Worm (Caenorhabditis elegans) whole organism, early embryonic: ENCODE measurements around the gene vha-12.
"Not testable (repeated sequence)": the region's sequence is repeated elsewhere in the genome, so short reads cannot be mapped to it uniquely, and the experiment has no call there.

Experiments
- ama-1 ChIP-seq: fragments of 150-350 bp; optimal IDR thresholded peaks from 2 replicates; lab custom pipeline; 2014
- flt-1 ChIP-seq: fragments of 200-800 bp; sonication (Bioruptor generic); IDR thresholded peaks from 2 replicates; pipeline ENCODE4 v1.3.6; 2022; ENCODE audit warnings: missing genetic modification characterization, missing compliant biosample characterization
- hmg-4 ChIP-seq: fragments of 200-800 bp; sonication (Bioruptor generic); optimal IDR thresholded peaks from 2 replicates; lab custom pipeline; 2018; ENCODE audit warnings: mild to moderate bottlenecking, missing genetic modification characterization, missing compliant biosample characterization
- tra-4 ChIP-seq: sonication (generic microtip); optimal IDR thresholded peaks from 2 replicates; lab custom pipeline; 2017; ENCODE audit warnings: missing genetic modification characterization, missing compliant biosample characterization

DNA sequence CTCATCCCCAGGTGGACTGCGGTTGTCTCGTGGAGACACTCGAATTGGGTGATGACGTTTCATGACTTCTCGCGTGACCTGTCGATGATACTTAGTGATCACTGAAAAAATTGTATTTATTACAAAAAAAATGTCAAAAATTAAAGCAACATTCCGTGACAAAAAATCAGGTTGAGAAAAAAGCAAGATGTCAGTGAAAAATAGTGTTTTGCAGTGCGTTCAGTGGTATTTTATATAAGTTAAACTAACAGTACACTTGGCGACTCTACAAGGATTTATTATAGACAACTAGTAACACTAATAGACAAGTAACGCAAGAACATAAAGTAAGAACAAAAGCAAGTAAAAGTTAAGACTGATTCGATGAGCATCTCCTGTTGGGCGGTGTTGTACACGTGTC, 8.9 kb downstream of the vha-12 start, which contains the start of gene F20B6.5:
- not testable (repeated sequence) for TF ChIP-seq hmg-4; flt-1 (GFP tag; lab: Robert Waterston, UW); ama-1 (lab: Kevin White, UChicago); tra-4 (tag; lab: Kevin White, UChicago)
